Fruit fly (Drosophila melanogaster): ENCODE data around the gene CG14961.

- no peak for TF ChIP-seq h (optimal IDR thresholded peaks at IDR 0.05)
- no peak for TF ChIP-seq psq (optimal IDR thresholded peaks at IDR 0.05)
- TF ChIP-seq Myc (optimal IDR thresholded peaks at IDR 0.05): no peak
- no peak for TF ChIP-seq ttk (optimal IDR thresholded peaks at IDR 0.05)
Measured at dm6 chr3L:3328771-3329170, 1.1 kb upstream of the CG14961 start, which contains the start of gene Strip.
